Worm (Caenorhabditis elegans) whole organism, L4 larva: Measurements from ENCODE around the gene mig-39.

Experiments used
- fkh-10 ChIP-seq: fragments of 150-350 bp; optimal IDR thresholded peaks from 2 replicates; lab custom pipeline; 2014; ENCODE audit warnings: missing biosample characterization, missing genetic modification reagents, missing genetic modification characterization
- lin-39 ChIP-seq: fragments of 150-350 bp; optimal IDR thresholded peaks from 2 replicates; lab custom pipeline; 2014; ENCODE audit warnings: missing biosample characterization, missing genetic modification reagents, missing genetic modification characterization
- mdl-1 ChIP-seq, 2 experiments: fragments of 150-350 bp in 1 of 2; sonication (generic microtip) in 1 of 2; optimal IDR thresholded peaks; 2 replicates each; lab custom pipeline; 2014 to 2017; ENCODE audit warnings: missing biosample characterization in 2 of 2, missing genetic modification characterization in 2 of 2
- nhr-10 ChIP-seq: fragments of 150-350 bp; optimal IDR thresholded peaks from 2 replicates; lab custom pipeline; 2014; ENCODE audit warnings: missing biosample characterization, missing genetic modification characterization
- nhr-41 ChIP-seq: fragments of 200-800 bp; sonication (Bioruptor generic); IDR thresholded peaks from 2 replicates; pipeline ENCODE4 v1.3.6; 2022; ENCODE audit warnings: missing genetic modification reagents, missing genetic modification characterization, missing compliant biosample characterization
- nhr-6 ChIP-seq: fragments of 150-350 bp; optimal IDR thresholded peaks from 2 replicates; lab custom pipeline; 2014; ENCODE audit warnings: missing biosample characterization, missing genetic modification characterization
- snpc-4 ChIP-seq: fragments of 150-350 bp; optimal IDR thresholded peaks from 2 replicates; lab custom pipeline; 2014; ENCODE audit warnings: missing biosample characterization, missing genetic modification characterization
- unc-62 ChIP-seq, 3 experiments: fragments of 150-350 bp in 1 of 3; sonication (generic microtip); optimal IDR thresholded peaks in 2 of 3; peaks in 1 of 3; 1 replicate in 1 of 3; 2 replicates in 2 of 3; lab custom pipeline; 2014 to 2017; ENCODE audit warnings: missing biosample characterization in 3 of 3, missing genetic modification characterization in 3 of 3, missing genetic modification reagents in 3 of 3, missing genotype in 1 of 3

- TF ChIP-seq fkh-10 (GFP tag; lab: Kevin White, UChicago) (no peak), nhr-10 (tag; lab: Kevin White, UChicago) (no peak), unc-62 (GFP tag; optimal IDR thresholded peaks at IDR 0.05 in 1 of 2; lab: Kevin White, UChicago) (no peak), unc-62 (tag; optimal IDR thresholded peaks at IDR 0.05; lab: Kevin White, UChicago) (no peak), lin-39 (no peak), nhr-41 (GFP tag; lab: Robert Waterston, UW) (no peak), snpc-4 (tag; lab: Kevin White, UChicago) (no peak), mdl-1 (tag; optimal IDR thresholded peaks at IDR 0.05; lab: Kevin White, UChicago) (no peak), nhr-6 (no peak)
Observed at ce11 chrIII:8450494-8450893, 16.3 kb upstream of the mig-39 start.
